Fruit fly (Drosophila melanogaster) whole organism, wandering third instar larva: ENCODE data around the gene Jon25Bi.

Source experiments
- Abd-B ChIP-seq: fragments of >200 bp; optimal IDR thresholded peaks from 2 replicates; lab custom pipeline; 2017; ENCODE audit warnings: missing biosample characterization, missing genetic modification characterization
- CrebA ChIP-seq: fragments of 200-800 bp; sonication (Bioruptor generic); optimal IDR thresholded peaks from 2 replicates; lab custom pipeline; 2016; ENCODE audit warnings: missing biosample characterization, mild to moderate bottlenecking, missing genetic modification characterization, borderline replicate concordance
- HLH106 ChIP-seq: fragments of 200-800 bp; optimal IDR thresholded peaks from 3 replicates; lab custom pipeline; 2019; ENCODE audit warnings: missing biosample characterization, mild to moderate bottlenecking, missing genetic modification characterization, moderate library complexity
- Hr78 ChIP-seq: fragments of >200 bp; optimal IDR thresholded peaks from 2 replicates; lab custom pipeline; 2017; ENCODE audit warnings: missing biosample characterization, missing genetic modification characterization
- Jra ChIP-seq: sonication (Bioruptor generic); optimal IDR thresholded peaks from 2 replicates; lab custom pipeline; 2016; ENCODE audit warnings: missing biosample characterization, missing genetic modification characterization
- OdsH ChIP-seq: fragments of 200-800 bp; sonication (Bioruptor generic); optimal IDR thresholded peaks from 2 replicates; lab custom pipeline; 2016; ENCODE audit warnings: missing biosample characterization, mild to moderate bottlenecking, missing genetic modification characterization
- Vsx2 ChIP-seq: fragments of 200-300, 225-300 bp; sonication (Bioruptor generic); optimal IDR thresholded peaks from 2 replicates; lab custom pipeline; 2018; ENCODE audit warnings: missing biosample characterization, missing genetic modification characterization; ENCODE audit not compliant: partially characterized antibody
- br ChIP-seq: fragments of 200-800 bp; sonication (Bioruptor generic); optimal IDR thresholded peaks from 2 replicates; lab custom pipeline; 2016; ENCODE audit warnings: missing biosample characterization, missing genetic modification characterization
- brk ChIP-seq: fragments of 200-800 bp; sonication (Bioruptor generic); optimal IDR thresholded peaks from 2 replicates; lab custom pipeline; 2016; ENCODE audit warnings: missing biosample characterization, mild to moderate bottlenecking, missing genetic modification characterization
- dl ChIP-seq, 2 experiments: fragments of 175-275, 200-275 bp in 1 of 2; fragments of 200-275 bp in 1 of 2; sonication (Bioruptor generic); optimal IDR thresholded peaks; lab custom pipeline; 2018; ENCODE audit warnings: mild to moderate bottlenecking in 2 of 2, missing biosample characterization in 2 of 2, missing genetic modification characterization in 2 of 2, moderate library complexity in 2 of 2; ENCODE audit not compliant: partially characterized antibody in 2 of 2, insufficient read depth in 1 of 2
- fru ChIP-seq: fragments of 200-800 bp; sonication (Bioruptor generic); optimal IDR thresholded peaks from 3 replicates; lab custom pipeline; 2016; ENCODE audit warnings: missing biosample characterization, mild to moderate bottlenecking, missing genetic modification characterization
- lola ChIP-seq: fragments of >200 bp; optimal IDR thresholded peaks from 2 replicates; lab custom pipeline; 2017; ENCODE audit warnings: missing biosample characterization, missing genetic modification characterization
- rgr ChIP-seq: fragments of 200-800 bp; sonication (Bioruptor generic); optimal IDR thresholded peaks from 3 replicates; lab custom pipeline; 2016; ENCODE audit warnings: missing biosample characterization, mild to moderate bottlenecking, missing genetic modification characterization

DNA sequence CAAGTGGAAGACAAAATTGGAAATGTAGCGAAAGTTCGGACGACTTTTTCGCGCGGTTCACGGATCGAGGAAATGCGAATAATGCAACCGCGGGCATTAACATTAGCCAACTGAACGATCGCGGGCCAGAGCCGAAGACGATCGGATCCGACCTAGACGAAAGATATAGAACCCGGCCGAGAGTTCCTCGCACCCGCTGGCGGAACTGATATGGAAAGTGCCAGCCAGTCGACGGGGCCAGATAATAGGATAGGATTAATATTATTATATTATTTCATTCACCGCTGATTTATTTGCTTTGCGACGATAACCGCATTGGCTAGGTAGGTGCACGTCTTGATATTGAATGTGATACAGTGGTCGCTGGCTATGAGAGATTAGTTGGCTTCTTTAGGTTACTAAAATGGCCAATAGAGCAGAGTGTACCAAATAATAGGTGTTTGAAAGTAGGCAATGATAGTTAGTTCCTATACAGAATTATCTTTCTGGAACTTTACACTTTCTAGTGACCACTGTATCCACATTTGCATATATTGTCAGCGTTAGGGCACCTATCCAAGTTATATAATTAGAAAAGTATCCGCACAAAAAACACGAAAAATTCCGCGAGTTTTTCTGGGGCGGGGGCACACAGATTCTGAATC, 44.6 kb upstream of the Jon25Bi start:
- TF ChIP-seq CrebA (GFP tag; lab: Kevin White, UChicago) (peak; percentile 44), Jra (GFP tag; lab: Kevin White, UChicago) (no peak), br (GFP tag; lab: Kevin White, UChicago) (peak; percentile 79), Vsx2 (GFP tag; lab: Kevin White, UChicago) (no peak), dl (GFP tag; optimal IDR thresholded peaks at IDR 0.05; lab: Kevin White, UChicago; ENCODE audit: insufficient read depth in 1 of 2, partially characterized antibody in 2 of 2) (no peak), Abd-B (no peak), fru (GFP tag; lab: Kevin White, UChicago) (peak; percentile 73), HLH106 (tag; lab: Kevin White, UChicago) (peak; percentile 79), Hr78 (no peak), OdsH (GFP tag; lab: Kevin White, UChicago) (peak; percentile 59), brk (GFP tag; lab: Kevin White, UChicago) (peak; percentile 25), lola (GFP tag; lab: Kevin White, UChicago) (no peak), rgr (peak; percentile 81)
